Worm (Caenorhabditis elegans) whole organism, L3 larva: ENCODE data around the gene lin-38.

Experiments used
- ceh-82 ChIP-seq: fragments of 150-350 bp; optimal IDR thresholded peaks from 2 replicates; lab custom pipeline; 2014; ENCODE audit warnings: missing biosample characterization, missing genetic modification characterization
- ceh-9 ChIP-seq: sonication (generic microtip); optimal IDR thresholded peaks from 2 replicates; lab custom pipeline; 2018; ENCODE audit warnings: missing biosample characterization, missing genetic modification characterization
- egl-27 ChIP-seq: sonication (generic microtip); optimal IDR thresholded peaks from 4 replicates; lab custom pipeline; 2017; ENCODE audit warnings: missing biosample characterization, missing genetic modification reagents, missing genetic modification characterization
- elt-3 ChIP-seq, 3 experiments: fragments of 150-350 bp in 1 of 3; sonication (generic microtip) in 2 of 3; optimal IDR thresholded peaks; 2 replicates in 2 of 3; 4 replicates in 1 of 3; lab custom pipeline; 2014 to 2017; ENCODE audit warnings: missing biosample characterization in 3 of 3, missing genetic modification characterization in 3 of 3
- nhr-23 ChIP-seq: fragments of 150-350 bp; optimal IDR thresholded peaks from 2 replicates; lab custom pipeline; 2014; ENCODE audit warnings: missing biosample characterization, missing genetic modification reagents, missing genetic modification characterization
- nhr-25 ChIP-seq: sonication (generic microtip); optimal IDR thresholded peaks from 2 replicates; lab custom pipeline; 2017; ENCODE audit warnings: missing biosample characterization, missing genetic modification characterization
- nhr-76 ChIP-seq: fragments of 150-350 bp; sonication (generic microtip); optimal IDR thresholded peaks from 5 replicates; lab custom pipeline; 2014; ENCODE audit warnings: missing biosample characterization, missing genetic modification characterization
- skn-1 ChIP-seq: fragments of 150-350 bp; optimal IDR thresholded peaks from 2 replicates; lab custom pipeline; 2014; ENCODE audit warnings: missing biosample characterization, missing genetic modification characterization

DNA sequence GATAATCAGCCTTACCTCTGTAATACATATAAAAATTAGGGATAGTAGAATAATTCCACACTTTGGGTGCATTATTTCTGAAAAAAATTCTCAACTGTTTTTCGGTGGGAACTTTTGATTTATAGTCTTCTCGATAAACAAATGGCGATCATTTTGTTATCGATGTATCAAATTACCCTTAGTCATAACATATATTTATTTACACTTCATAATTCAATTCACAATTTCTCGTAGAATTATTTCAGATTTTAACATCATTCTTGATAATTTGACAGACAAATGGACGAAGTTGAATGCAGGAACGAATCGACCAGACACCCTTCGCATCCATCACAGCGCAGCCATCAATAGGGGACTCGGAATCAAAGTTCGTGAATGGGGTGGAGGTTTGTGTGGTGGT lies 14.7 kb downstream of the lin-38 start, which contains the start of gene clec-145:
- TF ChIP-seq elt-3 (tag; optimal IDR thresholded peaks at IDR 0.05; lab: Kevin White, UChicago) (no peak), nhr-76 (tag; lab: Kevin White, UChicago) (no peak), ceh-9 (tag; lab: Kevin White, UChicago) (no peak), egl-27 (tag; lab: Kevin White, UChicago) (no peak), nhr-23 (no peak), nhr-25 (no peak), ceh-82 (tag; lab: Kevin White, UChicago) (no peak), skn-1 (no peak)
